Fruit fly (Drosophila melanogaster): ENCODE measurements around the gene CG17726.

The CG17726 gene

DNA sequence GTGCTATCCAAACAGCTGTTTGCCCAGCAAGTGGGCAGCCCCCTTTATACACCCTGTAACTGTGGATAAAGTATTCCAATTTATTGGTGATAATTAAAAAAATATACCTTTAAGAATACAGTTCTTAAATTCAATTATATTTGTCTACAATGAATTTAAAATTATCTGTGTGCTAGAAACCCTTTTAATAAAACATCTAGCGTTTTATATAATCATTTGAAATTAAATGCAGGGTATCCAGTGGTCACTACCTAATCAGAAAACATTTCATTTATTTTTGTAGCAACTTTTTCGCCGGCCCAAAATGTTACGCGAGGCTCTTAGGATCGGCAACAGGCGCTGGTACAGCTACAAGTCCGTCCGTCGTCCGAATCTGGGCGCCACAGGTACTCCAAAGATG lies at the start of gene CG17726 (continued):
- TF ChIP-seq Dip2 (GFP tag; IDR thresholded peaks at IDR 0.05), result peak; percentile 69
- TF ChIP-seq CG8290 (GFP tag; optimal IDR thresholded peaks at IDR 0.05), result peak; percentile 94
- TF ChIP-seq CG8290 (tag; optimal IDR thresholded peaks at IDR 0.05), result peak in 1 of 2 experiments; percentile 75
- TF ChIP-seq yki (optimal IDR thresholded peaks at IDR 0.05), result no peak
- TF ChIP-seq CG15696 (tag; optimal IDR thresholded peaks at IDR 0.05), result peak; percentile 96
- TF ChIP-seq CG2875 (GFP tag; optimal IDR thresholded peaks at IDR 0.05), result peak; percentile 96
- peak; percentile 94 for TF ChIP-seq CG13894 (tag; optimal IDR thresholded peaks at IDR 0.05)
- TF ChIP-seq CG7357 (GFP tag; IDR thresholded peaks at IDR 0.05), result peak; percentile 92
- peak; percentile 93 for TF ChIP-seq ewg (GFP tag; optimal IDR thresholded peaks at IDR 0.05)
- TF ChIP-seq cwo (GFP tag; optimal IDR thresholded peaks at IDR 0.05), result peak; percentile 89
- TF ChIP-seq fd102C (GFP tag; optimal IDR thresholded peaks at IDR 0.05), result peak; percentile 91
- peak; percentile 99 for TF ChIP-seq CG7839 (tag; optimal IDR thresholded peaks at IDR 0.05)
- TF ChIP-seq HmgZ (tag; optimal IDR thresholded peaks at IDR 0.05), result peak; percentile 97
- TF ChIP-seq MBD-R2 (GFP tag; IDR thresholded peaks at IDR 0.05), result peak; percentile 99
- TF ChIP-seq gt (GFP tag; IDR thresholded peaks at IDR 0.05), result peak; percentile 94
- TF ChIP-seq lab (GFP tag; optimal IDR thresholded peaks at IDR 0.05), result no peak
- TF ChIP-seq CG12744 (GFP tag; optimal IDR thresholded peaks at IDR 0.05), result peak; percentile 92
- peak; percentile 95 for TF ChIP-seq CG1024 (GFP tag; IDR thresholded peaks at IDR 0.05)
- peak; percentile 92 for TF ChIP-seq sd (tag; optimal IDR thresholded peaks at IDR 0.05)
- TF ChIP-seq zfh1 (GFP tag; IDR thresholded peaks at IDR 0.05), result peak; percentile 98
- peak; percentile 79; the same call in 3 of the 4 replicates for TF ChIP-seq Gug (GFP tag; IDR thresholded peaks at IDR 0.05)
- TF ChIP-seq CG3726 (GFP tag; IDR thresholded peaks at IDR 0.05), result peak; percentile 95
- TF ChIP-seq CG17385 (GFP tag; optimal IDR thresholded peaks at IDR 0.05), result peak; percentile 96
- TF ChIP-seq Atf-2 (GFP tag; optimal IDR thresholded peaks at IDR 0.05), result peak; percentile 91
- peak; percentile 99 for TF ChIP-seq Atf6 (GFP tag; IDR thresholded peaks at IDR 0.05)
- peak; percentile 98 for TF ChIP-seq CG2678 (tag; optimal IDR thresholded peaks at IDR 0.05)
- TF ChIP-seq Doc3 (GFP tag; IDR thresholded peaks at IDR 0.05; ENCODE audit: partially characterized antibody), result no peak
- peak; percentile 62 to 99 for TF ChIP-seq bsh (GFP tag; optimal IDR thresholded peaks at IDR 0.05)
- TF ChIP-seq jing (GFP tag; optimal IDR thresholded peaks at IDR 0.05), result peak; percentile 92
- TF ChIP-seq CG3163 (GFP tag; optimal IDR thresholded peaks at IDR 0.05), result peak; percentile 63
- TF ChIP-seq Rx (GFP tag; IDR thresholded peaks at IDR 0.05), result peak; percentile 95
- peak; percentile 96 for TF ChIP-seq CG10959 (GFP tag; IDR thresholded peaks at IDR 0.05)
- TF ChIP-seq Dip3 (GFP tag; optimal IDR thresholded peaks at IDR 0.05), result peak; percentile 81
- no peak for TF ChIP-seq CG1832 (GFP tag; optimal IDR thresholded peaks at IDR 0.05)
- TF ChIP-seq CG2202 (tag; optimal IDR thresholded peaks at IDR 0.05), result peak; percentile 95
- TF ChIP-seq da (GFP tag; optimal IDR thresholded peaks at IDR 0.05), result peak; percentile 88
- peak; percentile 89 for TF ChIP-seq CG6854 (GFP tag; optimal IDR thresholded peaks at IDR 0.05)
- TF ChIP-seq mam (GFP tag; optimal IDR thresholded peaks at IDR 0.05), result peak; percentile 90
- peak; percentile 74 for TF ChIP-seq crol (GFP tag; IDR thresholded peaks at IDR 0.05)
- peak; percentile 94 for TF ChIP-seq dati (GFP tag; IDR thresholded peaks at IDR 0.05)
- TF ChIP-seq HLH3B (GFP tag; IDR thresholded peaks at IDR 0.05), result peak; percentile 99
- peak; percentile 92 for TF ChIP-seq CG4707 (GFP tag; optimal IDR thresholded peaks at IDR 0.05)
- TF ChIP-seq tna (GFP tag; IDR thresholded peaks at IDR 0.05; ENCODE audit: partially characterized antibody), result no peak
- peak; percentile 98 for TF ChIP-seq E2f1 (GFP tag; IDR thresholded peaks at IDR 0.05)
- TF ChIP-seq CG12155 (GFP tag; optimal IDR thresholded peaks at IDR 0.05), result peak; percentile 95
- TF ChIP-seq CG11696 (GFP tag; IDR thresholded peaks at IDR 0.05), result peak; percentile 94
- no peak for TF ChIP-seq D (optimal IDR thresholded peaks at IDR 0.05)
- peak; percentile 89 for TF ChIP-seq D (GFP tag; optimal IDR thresholded peaks at IDR 0.05)
- TF ChIP-seq zfh2 (GFP tag; optimal IDR thresholded peaks at IDR 0.05), result peak; percentile 81
- TF ChIP-seq fru (optimal IDR thresholded peaks at IDR 0.05), result no peak
- TF ChIP-seq grn (GFP tag; optimal IDR thresholded peaks at IDR 0.05), result peak; percentile 70
- TF ChIP-seq CTCF (GFP tag; optimal IDR thresholded peaks at IDR 0.05), result peak; percentile 36
- peak; percentile 97 for TF ChIP-seq sim (GFP tag; IDR thresholded peaks at IDR 0.05)

Measured in whole organism, embryonic.